Fruit fly (Drosophila melanogaster) whole organism, adult: ENCODE data around the gene CG2691.

Experiments
- CG11617 ChIP-seq: fragments of 200-800 bp; sonication (Bioruptor generic); optimal IDR thresholded peaks from 2 replicates; lab custom pipeline; 2017; ENCODE audit warnings: mild to moderate bottlenecking, missing biosample characterization, missing genetic modification reagents, missing genetic modification characterization
- CG14711 ChIP-seq: fragments of 200-800 bp; sonication (Bioruptor generic); optimal IDR thresholded peaks from 2 replicates; lab custom pipeline; 2018; ENCODE audit warnings: missing biosample characterization, mild to moderate bottlenecking, missing genetic modification characterization, moderate library complexity
- CG5204 ChIP-seq: fragments of 200-800 bp; sonication (Bioruptor generic); optimal IDR thresholded peaks from 2 replicates; lab custom pipeline; 2016; ENCODE audit warnings: missing biosample characterization, missing genetic modification characterization
- Mnt ChIP-seq: fragments of 200-800 bp; sonication (Bioruptor generic); optimal IDR thresholded peaks from 2 replicates; lab custom pipeline; 2016; ENCODE audit warnings: missing biosample characterization, mild to moderate bottlenecking, missing genetic modification characterization
- bab1 ChIP-seq: fragments of 200-800 bp; sonication (Bioruptor generic); optimal IDR thresholded peaks from 3 replicates; lab custom pipeline; 2019; ENCODE audit warnings: missing biosample characterization, mild to moderate bottlenecking, missing genetic modification characterization, moderate library complexity
- kay ChIP-seq: fragments of 200-800 bp; sonication (Bioruptor generic); peaks from one replicate; lab custom pipeline; 2016; ENCODE audit warnings: missing biosample characterization, missing genetic modification characterization, borderline replicate concordance
- ovo ChIP-seq: fragments of 200-800 bp; sonication (Bioruptor generic); optimal IDR thresholded peaks from 2 replicates; lab custom pipeline; 2016; ENCODE audit warnings: missing biosample characterization, missing genetic modification characterization
- tj ChIP-seq: fragments of 200-800 bp; sonication (Bioruptor generic); optimal IDR thresholded peaks from 3 replicates; lab custom pipeline; 2017; ENCODE audit warnings: missing biosample characterization, mild to moderate bottlenecking, missing genetic modification characterization, moderate library complexity
- toe ChIP-seq: fragments of 200-800 bp; sonication (Bioruptor generic); optimal IDR thresholded peaks from 2 replicates; lab custom pipeline; 2016; ENCODE audit warnings: missing biosample characterization, missing genetic modification characterization

- TF ChIP-seq toe: no peak
- TF ChIP-seq ovo (GFP tag; lab: Kevin White, UChicago): no peak
- TF ChIP-seq CG14711 (tag; lab: Kevin White, UChicago): no peak
- TF ChIP-seq bab1 (GFP tag; lab: Kevin White, UChicago): no peak
- no peak for TF ChIP-seq CG11617 (GFP tag; lab: Kevin White, UChicago)
- no peak for TF ChIP-seq CG5204 (GFP tag; lab: Kevin White, UChicago)
- TF ChIP-seq tj (GFP tag; lab: Kevin White, UChicago): no peak
- TF ChIP-seq kay (GFP tag; lab: Kevin White, UChicago): no peak
- no peak for TF ChIP-seq Mnt (GFP tag; lab: Kevin White, UChicago)
These were observed 22.0 kb upstream of the CG2691 start for dm6 chrX:13646175-13646574.
